Fruit fly (Drosophila melanogaster) whole organism, wandering third instar larva: ENCODE measurements around the gene baf.

Experiments used
- Abd-B ChIP-seq: fragments of >200 bp; optimal IDR thresholded peaks from 2 replicates; lab custom pipeline; 2017; ENCODE audit warnings: missing biosample characterization, missing genetic modification characterization
- CG32264 ChIP-seq: fragments of 200-800 bp; sonication (Bioruptor generic); optimal IDR thresholded peaks from 2 replicates; lab custom pipeline; 2016; ENCODE audit warnings: missing biosample characterization, missing genetic modification characterization
- CG9705 ChIP-seq: fragments of 200-800 bp; sonication (Bioruptor generic); optimal IDR thresholded peaks from 2 replicates; lab custom pipeline; 2018; ENCODE audit warnings: missing biosample characterization, mild to moderate bottlenecking, missing genetic modification characterization
- CrebA ChIP-seq: fragments of 200-800 bp; sonication (Bioruptor generic); optimal IDR thresholded peaks from 2 replicates; lab custom pipeline; 2016; ENCODE audit warnings: missing biosample characterization, mild to moderate bottlenecking, missing genetic modification characterization, borderline replicate concordance
- Dfd ChIP-seq: fragments of >200 bp; optimal IDR thresholded peaks from 2 replicates; lab custom pipeline; 2017; ENCODE audit warnings: missing biosample characterization, missing genetic modification characterization
- Dif ChIP-seq: fragments of 200-275, 200-300 bp; sonication (Bioruptor generic); optimal IDR thresholded peaks from 2 replicates; lab custom pipeline; 2018; ENCODE audit warnings: missing biosample characterization, missing genetic modification characterization; ENCODE audit not compliant: partially characterized antibody
- GATAd ChIP-seq: sonication (Bioruptor generic); optimal IDR thresholded peaks from 2 replicates; lab custom pipeline; 2016; ENCODE audit warnings: missing biosample characterization, missing genetic modification characterization
- HLH106 ChIP-seq: fragments of 200-800 bp; optimal IDR thresholded peaks from 3 replicates; lab custom pipeline; 2019; ENCODE audit warnings: missing biosample characterization, mild to moderate bottlenecking, missing genetic modification characterization, moderate library complexity
- Hnf4 ChIP-seq: fragments of 200-800 bp; sonication (Bioruptor generic); optimal IDR thresholded peaks from 2 replicates; lab custom pipeline; 2016; ENCODE audit warnings: missing biosample characterization, mild to moderate bottlenecking, missing genetic modification characterization
- Hr78 ChIP-seq: fragments of >200 bp; optimal IDR thresholded peaks from 2 replicates; lab custom pipeline; 2017; ENCODE audit warnings: missing biosample characterization, missing genetic modification characterization
- Hr83 ChIP-seq: fragments of 200-300 bp; sonication (Bioruptor generic); optimal IDR thresholded peaks from 2 replicates; lab custom pipeline; 2016; ENCODE audit warnings: missing biosample characterization, mild to moderate bottlenecking, missing genetic modification characterization, moderate library complexity; ENCODE audit not compliant: poor library complexity, severe bottlenecking
- Jra ChIP-seq: sonication (Bioruptor generic); optimal IDR thresholded peaks from 2 replicates; lab custom pipeline; 2016; ENCODE audit warnings: missing biosample characterization, missing genetic modification characterization
- Mio ChIP-seq: sonication (Bioruptor generic); optimal IDR thresholded peaks from 2 replicates; lab custom pipeline; 2016; ENCODE audit warnings: missing biosample characterization, missing genetic modification characterization
- Myc ChIP-seq: fragments of >200 bp; optimal IDR thresholded peaks from 2 replicates; lab custom pipeline; 2017
- N ChIP-seq: fragments of >200 bp; optimal IDR thresholded peaks from 2 replicates; lab custom pipeline; 2018; ENCODE audit warnings: missing biosample characterization, missing external identifiers, missing genetic modification characterization
- OdsH ChIP-seq: fragments of 200-800 bp; sonication (Bioruptor generic); optimal IDR thresholded peaks from 2 replicates; lab custom pipeline; 2016; ENCODE audit warnings: missing biosample characterization, mild to moderate bottlenecking, missing genetic modification characterization
- Rel ChIP-seq, 2 experiments: fragments of 200-800 bp; sonication (Bioruptor generic) in 1 of 2; optimal IDR thresholded peaks; 2 replicates in 1 of 2; 3 replicates in 1 of 2; lab custom pipeline; 2016 to 2019; ENCODE audit warnings: mild to moderate bottlenecking in 2 of 2, missing biosample characterization in 2 of 2, missing genetic modification characterization in 2 of 2, moderate library complexity in 1 of 2
- Sp1 ChIP-seq: fragments of 200-800 bp; sonication (Bioruptor generic); optimal IDR thresholded peaks from 3 replicates; lab custom pipeline; 2019; ENCODE audit warnings: missing biosample characterization, mild to moderate bottlenecking, missing genetic modification characterization, moderate library complexity
- Vsx2 ChIP-seq: fragments of 200-300, 225-300 bp; sonication (Bioruptor generic); optimal IDR thresholded peaks from 2 replicates; lab custom pipeline; 2018; ENCODE audit warnings: missing biosample characterization, missing genetic modification characterization; ENCODE audit not compliant: partially characterized antibody
- br ChIP-seq: fragments of 200-800 bp; sonication (Bioruptor generic); optimal IDR thresholded peaks from 2 replicates; lab custom pipeline; 2016; ENCODE audit warnings: missing biosample characterization, missing genetic modification characterization
- brk ChIP-seq: fragments of 200-800 bp; sonication (Bioruptor generic); optimal IDR thresholded peaks from 2 replicates; lab custom pipeline; 2016; ENCODE audit warnings: missing biosample characterization, mild to moderate bottlenecking, missing genetic modification characterization
- dl ChIP-seq, 2 experiments: fragments of 175-275, 200-275 bp in 1 of 2; fragments of 200-275 bp in 1 of 2; sonication (Bioruptor generic); optimal IDR thresholded peaks; lab custom pipeline; 2018; ENCODE audit warnings: mild to moderate bottlenecking in 2 of 2, missing biosample characterization in 2 of 2, missing genetic modification characterization in 2 of 2, moderate library complexity in 2 of 2; ENCODE audit not compliant: partially characterized antibody in 2 of 2, insufficient read depth in 1 of 2
- dmrt93B ChIP-seq: fragments of 200-800 bp; sonication (Bioruptor generic); optimal IDR thresholded peaks from 2 replicates; lab custom pipeline; 2018; ENCODE audit warnings: missing biosample characterization, mild to moderate bottlenecking, missing genetic modification characterization
- dsf ChIP-seq: sonication (Bioruptor generic); optimal IDR thresholded peaks from 2 replicates; lab custom pipeline; 2016; ENCODE audit warnings: missing biosample characterization, missing genetic modification characterization, borderline replicate concordance
- ey ChIP-seq: fragments of 200-800 bp; sonication (Bioruptor generic); optimal IDR thresholded peaks from 2 replicates; lab custom pipeline; 2016; ENCODE audit warnings: missing biosample characterization, missing genetic modification characterization
- foxo ChIP-seq, 2 experiments: fragments of 200-800 bp; sonication (Bioruptor generic); optimal IDR thresholded peaks; 2 replicates in 1 of 2; 3 replicates in 1 of 2; lab custom pipeline; 2016 to 2017; ENCODE audit warnings: missing biosample characterization in 2 of 2, missing genetic modification characterization in 2 of 2
- fru ChIP-seq: fragments of 200-800 bp; sonication (Bioruptor generic); optimal IDR thresholded peaks from 3 replicates; lab custom pipeline; 2016; ENCODE audit warnings: missing biosample characterization, mild to moderate bottlenecking, missing genetic modification characterization
- h ChIP-seq: fragments of 200-800 bp; sonication (Bioruptor generic); optimal IDR thresholded peaks from 3 replicates; lab custom pipeline; 2016; ENCODE audit warnings: missing biosample characterization, mild to moderate bottlenecking, missing genetic modification characterization
- jim ChIP-seq: fragments of 175-275, 200-325 bp; sonication (Bioruptor generic); optimal IDR thresholded peaks from 2 replicates; lab custom pipeline; 2016; ENCODE audit warnings: missing biosample characterization, mild to moderate bottlenecking, missing genetic modification characterization
- lola ChIP-seq: fragments of >200 bp; optimal IDR thresholded peaks from 2 replicates; lab custom pipeline; 2017; ENCODE audit warnings: missing biosample characterization, missing genetic modification characterization
- pan ChIP-seq: fragments of >200 bp; optimal IDR thresholded peaks from 2 replicates; lab custom pipeline; 2017
- psq ChIP-seq: fragments of 200-800 bp; sonication (Bioruptor generic); optimal IDR thresholded peaks from 3 replicates; lab custom pipeline; 2017; ENCODE audit warnings: missing biosample characterization, mild to moderate bottlenecking, missing genetic modification characterization, moderate library complexity
- rgr ChIP-seq: fragments of 200-800 bp; sonication (Bioruptor generic); optimal IDR thresholded peaks from 3 replicates; lab custom pipeline; 2016; ENCODE audit warnings: missing biosample characterization, mild to moderate bottlenecking, missing genetic modification characterization
- sage ChIP-seq: fragments of 200-800 bp; sonication (Bioruptor generic); optimal IDR thresholded peaks from 2 replicates; lab custom pipeline; 2016; ENCODE audit warnings: missing biosample characterization, mild to moderate bottlenecking, missing genetic modification characterization
- sv ChIP-seq: fragments of 200-800 bp; sonication (Bioruptor generic); optimal IDR thresholded peaks from 3 replicates; lab custom pipeline; 2016; ENCODE audit warnings: missing biosample characterization, missing genetic modification characterization
- tai ChIP-seq: sonication (Bioruptor generic); optimal IDR thresholded peaks from 2 replicates; lab custom pipeline; 2016; ENCODE audit warnings: missing biosample characterization, missing genetic modification characterization
- usp ChIP-seq: fragments of >200 bp; optimal IDR thresholded peaks from 2 replicates; lab custom pipeline; 2017; ENCODE audit warnings: missing biosample characterization, missing genetic modification characterization
- woc ChIP-seq: sonication (Bioruptor generic); optimal IDR thresholded peaks from 2 replicates; lab custom pipeline; 2016; ENCODE audit warnings: missing biosample characterization, mild to moderate bottlenecking, missing genetic modification characterization

baf gene

dm6 chr2L:8042645-8043281 lies 13.5 kb downstream of the baf start, which contains the start of gene RpL36A:
Gene RpL36A, minus strand, starts transcription at chr2L:8042909.
- TF ChIP-seq foxo (GFP tag; optimal IDR thresholded peaks at IDR 0.05; lab: Kevin White, UChicago) (peak in 1 of 2 experiments; percentile 45), lola (GFP tag; lab: Kevin White, UChicago) (no peak), Abd-B (no peak), Dfd (GFP tag; lab: Kevin White, UChicago) (no peak), Jra (GFP tag; lab: Kevin White, UChicago) (no peak), br (GFP tag; lab: Kevin White, UChicago) (no peak), Myc (no peak), N (no peak), Sp1 (GFP tag; lab: Kevin White, UChicago) (peak; percentile 67), Hr78 (GFP tag; lab: Kevin White, UChicago) (no peak), sage (no peak), ey (GFP tag; lab: Kevin White, UChicago) (no peak), psq (peak; percentile 1), CrebA (no peak), dsf (GFP tag; lab: Kevin White, UChicago) (no peak), CG32264 (GFP tag; lab: Kevin White, UChicago) (no peak), jim (GFP tag; lab: Kevin White, UChicago) (no peak), Hnf4 (GFP tag; lab: Kevin White, UChicago) (no peak), CG9705 (GFP tag; lab: Kevin White, UChicago) (peak; percentile 25), brk (GFP tag; lab: Kevin White, UChicago) (no peak), fru (no peak), Mio (GFP tag; lab: Kevin White, UChicago) (no peak), usp (GFP tag; lab: Kevin White, UChicago) (no peak), pan (lab: Kevin White, UChicago) (no peak), h (GFP tag; lab: Kevin White, UChicago) (peak; percentile 50), woc (GFP tag; lab: Kevin White, UChicago) (no peak), sv (GFP tag; lab: Kevin White, UChicago) (peak; percentile 16), tai (GFP tag; lab: Kevin White, UChicago) (no peak), Rel (GFP tag; optimal IDR thresholded peaks at IDR 0.05; lab: Kevin White, UChicago) (no peak), Rel (tag; optimal IDR thresholded peaks at IDR 0.05; lab: Kevin White, UChicago) (peak; percentile 50), HLH106 (tag; lab: Kevin White, UChicago) (peak; percentile 17), Vsx2 (no peak), dl (GFP tag; optimal IDR thresholded peaks at IDR 0.05; lab: Kevin White, UChicago; ENCODE audit: insufficient read depth in 1 of 2, partially characterized antibody in 2 of 2) (no peak), GATAd (GFP tag; lab: Kevin White, UChicago) (no peak), rgr (GFP tag; lab: Kevin White, UChicago) (no peak), Hr83 (GFP tag; lab: Kevin White, UChicago) (no peak), OdsH (GFP tag; lab: Kevin White, UChicago) (peak; percentile 35), Dif (GFP tag; lab: Kevin White, UChicago) (no peak), dmrt93B (GFP tag; lab: Kevin White, UChicago) (no peak)

dm6 chr2L:8043282-8043668 lies 14.0 kb downstream of the baf start, which contains the start of gene Megf8:
Gene Megf8, plus strand, starts transcription at chr2L:8043471.
- no peak for TF ChIP-seq fru
- TF ChIP-seq jim (GFP tag; lab: Kevin White, UChicago): no peak
- no peak for TF ChIP-seq Hr83 (GFP tag; lab: Kevin White, UChicago)
- no peak for TF ChIP-seq brk (GFP tag; lab: Kevin White, UChicago)
- no peak for TF ChIP-seq Mio (GFP tag; lab: Kevin White, UChicago)
- TF ChIP-seq N: no peak
- no peak for TF ChIP-seq Vsx2
- no peak for TF ChIP-seq Dfd (GFP tag; lab: Kevin White, UChicago)
- no peak for TF ChIP-seq dsf (GFP tag; lab: Kevin White, UChicago)
- TF ChIP-seq Jra (GFP tag; lab: Kevin White, UChicago): no peak
- no peak for TF ChIP-seq CG32264 (GFP tag; lab: Kevin White, UChicago)
- TF ChIP-seq Sp1 (GFP tag; lab: Kevin White, UChicago): no peak
- no peak for TF ChIP-seq pan (lab: Kevin White, UChicago)
- TF ChIP-seq Abd-B: no peak
- TF ChIP-seq psq: no peak
- no peak for TF ChIP-seq Hr78 (GFP tag; lab: Kevin White, UChicago)
